Fruit fly (Drosophila melanogaster) whole organism, embryonic: ENCODE measurements around the gene CG43116.

Source experiments
- ATbp ChIP-seq: fragments of 200-800 bp; sonication (Bioruptor generic); optimal IDR thresholded peaks from 2 replicates; lab custom pipeline; 2017; ENCODE audit warnings: missing biosample characterization, mild to moderate bottlenecking, missing genetic modification characterization, missing genetic modification reagents
- Antp ChIP-seq: fragments of 200-800 bp; sonication (Bioruptor generic); optimal IDR thresholded peaks from 3 replicates; lab custom pipeline; 2016; ENCODE audit warnings: missing biosample characterization, missing genetic modification characterization
- Atf3 ChIP-seq: fragments of 200-800 bp; sonication (Bioruptor generic); optimal IDR thresholded peaks from 3 replicates; lab custom pipeline; 2016; ENCODE audit warnings: missing biosample characterization, missing genetic modification characterization
- CG1024 ChIP-seq: fragments of 200-800 bp; sonication (Bioruptor generic); IDR thresholded peaks from 2 replicates; pipeline ENCODE4 v1.3.6; 2022; ENCODE audit warnings: missing biosample characterization, missing genetic modification characterization
- CG11085 ChIP-seq: fragments of 200-800 bp; sonication (Bioruptor generic); IDR thresholded peaks from 2 replicates; pipeline ENCODE4 v1.3.6; 2022; ENCODE audit warnings: missing biosample characterization, missing genetic modification characterization
- CG11504 ChIP-seq: fragments of 200-800 bp; sonication (Bioruptor generic); optimal IDR thresholded peaks from 3 replicates; lab custom pipeline; 2019; ENCODE audit warnings: missing biosample characterization, mild to moderate bottlenecking, missing genetic modification characterization, moderate library complexity
- CG11723 ChIP-seq: fragments of 200-800 bp; sonication (Bioruptor generic); optimal IDR thresholded peaks from 2 replicates; lab custom pipeline; 2017; ENCODE audit warnings: missing biosample characterization, mild to moderate bottlenecking, missing genetic modification characterization
- CG12155 ChIP-seq: fragments of 200-800 bp; sonication (Bioruptor generic); optimal IDR thresholded peaks from 3 replicates; lab custom pipeline; 2016; ENCODE audit warnings: missing biosample characterization, missing genetic modification characterization
- CG15696 ChIP-seq: fragments of 200-800 bp; sonication (Bioruptor generic); optimal IDR thresholded peaks from 2 replicates; lab custom pipeline; 2019; ENCODE audit warnings: missing biosample characterization, mild to moderate bottlenecking, missing genetic modification characterization, moderate library complexity
- CG1602 ChIP-seq: fragments of 200-800 bp; sonication (Bioruptor generic); optimal IDR thresholded peaks from 3 replicates; lab custom pipeline; 2016; ENCODE audit warnings: missing biosample characterization, missing genetic modification characterization
- CG17385 ChIP-seq: fragments of 200-800 bp; sonication (Bioruptor generic); optimal IDR thresholded peaks from 3 replicates; lab custom pipeline; 2018; ENCODE audit warnings: missing biosample characterization, mild to moderate bottlenecking, missing genetic modification characterization
- CG17612 ChIP-seq: fragments of 200-800 bp; sonication (Bioruptor generic); IDR thresholded peaks from 2 replicates; pipeline ENCODE4 v1.3.6; 2022; ENCODE audit warnings: missing biosample characterization, missing genetic modification characterization
- CG3065 ChIP-seq: fragments of 200-800 bp; sonication (Bioruptor generic); optimal IDR thresholded peaks from 2 replicates; lab custom pipeline; 2016; ENCODE audit warnings: missing biosample characterization, missing genetic modification characterization
- CG3281 ChIP-seq: fragments of 200-800 bp; sonication (Bioruptor generic); optimal IDR thresholded peaks from 3 replicates; lab custom pipeline; 2017; ENCODE audit warnings: missing biosample characterization, mild to moderate bottlenecking, missing genetic modification characterization
- CG33213 ChIP-seq: fragments of 200-800 bp; sonication (Bioruptor generic); optimal IDR thresholded peaks from 3 replicates; lab custom pipeline; 2016; ENCODE audit warnings: missing biosample characterization, missing genetic modification characterization
- CG4282 ChIP-seq: fragments of 200-800 bp; sonication (Bioruptor generic); optimal IDR thresholded peaks from 2 replicates; lab custom pipeline; 2016; ENCODE audit warnings: missing biosample characterization, missing genetic modification characterization
- CG43689 ChIP-seq: fragments of 200-800 bp; sonication (Bioruptor generic); IDR thresholded peaks from 2 replicates; pipeline ENCODE4 v1.3.6; 2022; ENCODE audit warnings: missing biosample characterization, missing genetic modification characterization
- CG4404 ChIP-seq: fragments of 200-800 bp; sonication (Bioruptor generic); IDR thresholded peaks from 2 replicates; pipeline ENCODE4 v1.3.6; 2022; ENCODE audit warnings: missing biosample characterization, missing genetic modification characterization
- CG4424 ChIP-seq: fragments of 200-800 bp; sonication (Bioruptor generic); optimal IDR thresholded peaks from 3 replicates; lab custom pipeline; 2016; ENCODE audit warnings: missing biosample characterization, missing genetic modification characterization
- CG7928 ChIP-seq: fragments of 200-800 bp; sonication (Bioruptor generic); optimal IDR thresholded peaks from 2 replicates; lab custom pipeline; 2017; ENCODE audit warnings: missing biosample characterization, mild to moderate bottlenecking, missing genetic modification characterization
- CG7963 ChIP-seq: fragments of 200-800 bp; sonication (Bioruptor generic); IDR thresholded peaks from 3 replicates; pipeline ENCODE4 v1.3.6; 2022; ENCODE audit warnings: missing biosample characterization, missing genetic modification characterization; ENCODE audit not compliant: partially characterized antibody
- CG8388 ChIP-seq: fragments of 200-800 bp; sonication (Bioruptor generic); optimal IDR thresholded peaks from 2 replicates; lab custom pipeline; 2019; ENCODE audit warnings: missing biosample characterization, mild to moderate bottlenecking, missing genetic modification characterization, moderate library complexity
- CG9797 ChIP-seq: fragments of 200-800 bp; sonication (Bioruptor generic); optimal IDR thresholded peaks from 3 replicates; lab custom pipeline; 2018; ENCODE audit warnings: missing biosample characterization, mild to moderate bottlenecking, missing genetic modification characterization
- CG9932 ChIP-seq: fragments of 200-800 bp; sonication (Bioruptor generic); IDR thresholded peaks from 2 replicates; pipeline ENCODE4 v1.3.6; 2022; ENCODE audit warnings: missing biosample characterization, missing genetic modification characterization
- D ChIP-seq, 2 experiments: fragments of 200-800 bp in 1 of 2; fragments of >200 bp in 1 of 2; sonication (Bioruptor generic) in 1 of 2; optimal IDR thresholded peaks; 2 replicates in 1 of 2; 3 replicates in 1 of 2; lab custom pipeline; 2017; ENCODE audit warnings: mild to moderate bottlenecking in 1 of 2, missing biosample characterization in 1 of 2, missing genetic modification characterization in 1 of 2, missing genetic modification reagents in 1 of 2
- MTF-1 ChIP-seq: fragments of 200-800 bp; sonication (Bioruptor generic); optimal IDR thresholded peaks from 2 replicates; lab custom pipeline; 2018; ENCODE audit warnings: missing biosample characterization, mild to moderate bottlenecking, missing genetic modification characterization, borderline replicate concordance
- NK7.1 ChIP-seq: fragments of 200-800 bp; sonication (Bioruptor generic); optimal IDR thresholded peaks from 3 replicates; lab custom pipeline; 2016; ENCODE audit warnings: missing biosample characterization, missing genetic modification characterization
- Nf-YC ChIP-seq: fragments of 200-800 bp; optimal IDR thresholded peaks from 3 replicates; lab custom pipeline; 2019; ENCODE audit warnings: missing biosample characterization, mild to moderate bottlenecking, missing genetic modification characterization, moderate library complexity
- NfI ChIP-seq: fragments of 200-800 bp; sonication (Bioruptor generic); optimal IDR thresholded peaks from 3 replicates; lab custom pipeline; 2018; ENCODE audit warnings: missing biosample characterization, mild to moderate bottlenecking, missing genetic modification characterization, moderate library complexity
- amos ChIP-seq: fragments of 200-800 bp; sonication (Bioruptor generic); IDR thresholded peaks from 2 replicates; pipeline ENCODE4 v1.3.6; 2022; ENCODE audit warnings: missing biosample characterization, missing genetic modification characterization; ENCODE audit not compliant: partially characterized antibody
- ato ChIP-seq: fragments of 200-800 bp; sonication (Bioruptor generic); IDR thresholded peaks from 2 replicates; pipeline ENCODE4 v1.3.6; 2022; ENCODE audit warnings: missing biosample characterization, missing genetic modification characterization; ENCODE audit not compliant: partially characterized antibody
- chn ChIP-seq: fragments of 200-800 bp; sonication (Bioruptor generic); optimal IDR thresholded peaks from 2 replicates; lab custom pipeline; 2016; ENCODE audit warnings: missing biosample characterization, missing genetic modification characterization
- crol ChIP-seq: fragments of 200-800 bp; sonication (Bioruptor generic); IDR thresholded peaks from 2 replicates; pipeline ENCODE4 v1.3.6; 2022; ENCODE audit warnings: missing biosample characterization, missing genetic modification characterization
- dm ChIP-seq: fragments of 200-800 bp; sonication (Bioruptor generic); optimal IDR thresholded peaks from 3 replicates; lab custom pipeline; 2016; ENCODE audit warnings: missing biosample characterization, missing genetic modification characterization
- exex ChIP-seq: fragments of 200-800 bp; sonication (Bioruptor generic); optimal IDR thresholded peaks from 4 replicates; lab custom pipeline; 2018; ENCODE audit warnings: missing biosample characterization, mild to moderate bottlenecking, missing genetic modification characterization, moderate library complexity
- eyg ChIP-seq: fragments of 200-800 bp; sonication (Bioruptor generic); optimal IDR thresholded peaks from 3 replicates; lab custom pipeline; 2016; ENCODE audit warnings: missing biosample characterization, missing genetic modification characterization
- gfzf ChIP-seq: fragments of 200-800 bp; sonication (Bioruptor generic); optimal IDR thresholded peaks from 2 replicates; lab custom pipeline; 2016; ENCODE audit warnings: missing biosample characterization, mild to moderate bottlenecking, missing genetic modification characterization, moderate library complexity
- jigr1 ChIP-seq: fragments of 200-800 bp; sonication (Bioruptor generic); IDR thresholded peaks from 3 replicates; pipeline ENCODE4 v1.3.6; 2022; ENCODE audit warnings: missing biosample characterization, missing genetic modification characterization
- nom ChIP-seq: fragments of 200-800 bp; sonication (Bioruptor generic); optimal IDR thresholded peaks from 2 replicates; lab custom pipeline; 2017; ENCODE audit warnings: missing biosample characterization, missing genetic modification characterization, mild to moderate bottlenecking, moderate library complexity, missing genetic modification reagents
- odd ChIP-seq: fragments of 200-800 bp; sonication (Bioruptor generic); optimal IDR thresholded peaks from 2 replicates; lab custom pipeline; 2017; ENCODE audit warnings: missing biosample characterization, mild to moderate bottlenecking, missing genetic modification characterization
- pho ChIP-seq: fragments of 200-800 bp; sonication (Bioruptor generic); optimal IDR thresholded peaks from 2 replicates; lab custom pipeline; 2016; ENCODE audit warnings: missing biosample characterization, missing genetic modification characterization
- pnt ChIP-seq: fragments of 200-800 bp; sonication (Bioruptor generic); optimal IDR thresholded peaks from 3 replicates; lab custom pipeline; 2016; ENCODE audit warnings: missing biosample characterization, missing genetic modification characterization
- pum ChIP-seq: fragments of 200-800 bp; sonication (Bioruptor generic); optimal IDR thresholded peaks from 2 replicates; lab custom pipeline; 2016; ENCODE audit warnings: missing biosample characterization, missing genetic modification characterization
- sisA ChIP-seq: fragments of 200-800 bp; sonication (Bioruptor generic); IDR thresholded peaks from 2 replicates; pipeline ENCODE4 v1.3.6; 2022; ENCODE audit warnings: missing biosample characterization, missing genetic modification characterization
- tio ChIP-seq: fragments of 200-800 bp; sonication (Bioruptor generic); optimal IDR thresholded peaks from 2 replicates; lab custom pipeline; 2017; ENCODE audit warnings: missing biosample characterization, missing genetic modification characterization, inconsistent platforms
- trh ChIP-seq: fragments of 200-800 bp; sonication (Bioruptor generic); optimal IDR thresholded peaks from 2 replicates; lab custom pipeline; 2016; ENCODE audit warnings: missing biosample characterization, missing genetic modification characterization
- wdn ChIP-seq: fragments of 200-800 bp; sonication (Bioruptor generic); IDR thresholded peaks from 2 replicates; pipeline ENCODE4 v1.3.6; 2022; ENCODE audit warnings: missing biosample characterization, missing genetic modification characterization
- zen ChIP-seq: fragments of 200-800 bp; sonication (Bioruptor generic); optimal IDR thresholded peaks from 3 replicates; lab custom pipeline; 2018; ENCODE audit warnings: missing biosample characterization, mild to moderate bottlenecking, missing genetic modification characterization, moderate library complexity
- zfh2 ChIP-seq: fragments of 200-800 bp; sonication (Bioruptor generic); optimal IDR thresholded peaks from 2 replicates; lab custom pipeline; 2016; ENCODE audit warnings: missing biosample characterization, missing genetic modification characterization

The CG43116 gene

DNA sequence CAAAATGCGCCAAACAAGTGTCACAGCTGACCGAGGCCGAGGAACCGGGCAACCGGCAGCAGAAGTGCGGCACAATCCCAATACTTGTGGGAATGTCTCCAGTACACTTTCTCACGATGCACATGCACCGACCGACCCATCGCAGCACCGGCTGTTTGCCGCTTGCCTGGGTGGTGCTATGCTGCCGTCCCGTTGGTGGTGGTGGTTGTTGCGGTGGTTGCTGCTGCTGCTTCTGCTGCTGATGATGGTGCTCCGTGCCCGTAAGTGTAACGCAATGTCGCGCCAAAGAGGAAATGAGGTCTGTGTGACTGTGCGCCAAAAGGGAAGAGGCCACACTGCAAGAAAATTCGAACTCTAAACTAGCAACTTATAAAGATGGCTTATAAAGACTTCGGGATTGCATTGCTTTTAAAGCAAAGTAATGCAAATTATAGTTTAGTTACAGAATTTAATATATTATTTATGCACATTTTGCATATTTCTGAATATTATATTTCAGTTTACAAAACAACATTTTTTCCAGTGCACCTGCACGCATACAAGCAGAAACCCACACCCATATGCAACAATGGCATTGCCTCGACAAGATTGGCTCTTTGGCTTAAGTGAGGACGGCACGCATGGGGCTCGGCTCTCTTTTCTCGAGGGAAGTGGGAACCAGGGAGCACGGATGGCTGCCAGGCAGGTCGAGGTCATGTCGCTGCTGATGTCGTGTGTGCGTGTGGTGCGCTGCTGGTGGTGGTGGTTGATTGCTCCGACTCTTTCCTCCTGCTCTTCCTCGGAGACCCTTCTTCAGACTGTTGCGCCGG is at the start of gene CG43116:
Gene CG43116 (minus strand): TSS at position 800 of the 809 bp plus-strand sequence.
- peak; percentile 90 for TF ChIP-seq chn
- peak; percentile 96 for TF ChIP-seq CG4404 (GFP tag; lab: Robert Waterston, UW)
- TF ChIP-seq trh (GFP tag; lab: Kevin White, UChicago), result peak; percentile 59
- peak; percentile 62 for TF ChIP-seq pnt
- peak; percentile 48 for TF ChIP-seq NK7.1 (GFP tag; lab: Kevin White, UChicago)
- TF ChIP-seq CG15696, result peak; percentile 99
- TF ChIP-seq pho (GFP tag; lab: Kevin White, UChicago), result peak; percentile 27
- peak; percentile 37; the same call in 1 of the 2 replicates for TF ChIP-seq CG43689 (GFP tag; lab: Robert Waterston, UW)
- TF ChIP-seq CG17612, result no peak
- TF ChIP-seq CG9797 (GFP tag; lab: Kevin White, UChicago), result no peak
- no peak for TF ChIP-seq eyg (GFP tag; lab: Kevin White, UChicago)
- TF ChIP-seq zen (tag; lab: Kevin White, UChicago), result peak; percentile 96
- no peak for TF ChIP-seq NfI (GFP tag; lab: Kevin White, UChicago)
- peak; percentile 73 for TF ChIP-seq crol (GFP tag; lab: Robert Waterston, UW)
- no peak for TF ChIP-seq CG9932 (GFP tag; lab: Robert Waterston, UW)
- no peak for TF ChIP-seq zfh2 (GFP tag; lab: Kevin White, UChicago)
- TF ChIP-seq gfzf (GFP tag; lab: Kevin White, UChicago), result no peak
- no peak for TF ChIP-seq CG7963
- no peak for TF ChIP-seq ato (GFP tag; lab: Robert Waterston, UW)
- no peak for TF ChIP-seq CG3281
- peak; percentile 74 for TF ChIP-seq MTF-1 (GFP tag; lab: Kevin White, UChicago)
- TF ChIP-seq Atf3 (GFP tag; lab: Kevin White, UChicago), result peak; percentile 73
- peak; percentile 78 for TF ChIP-seq CG17385
- no peak for TF ChIP-seq CG7928
- peak; percentile 69 for TF ChIP-seq CG12155 (GFP tag; lab: Kevin White, UChicago)
- peak; percentile 76 for TF ChIP-seq pum (GFP tag; lab: Kevin White, UChicago)
- TF ChIP-seq CG11723 (GFP tag; lab: Kevin White, UChicago), result no peak
- no peak for TF ChIP-seq D (optimal IDR thresholded peaks at IDR 0.05; lab: Kevin White, UChicago)
- TF ChIP-seq D (GFP tag; optimal IDR thresholded peaks at IDR 0.05; lab: Kevin White, UChicago), result peak; percentile 94
- peak; percentile 51 for TF ChIP-seq dm (GFP tag; lab: Kevin White, UChicago)
- no peak for TF ChIP-seq CG11504
- no peak for TF ChIP-seq wdn (GFP tag; lab: Robert Waterston, UW)
- no peak for TF ChIP-seq Antp
- no peak for TF ChIP-seq odd
- TF ChIP-seq tio, result peak; percentile 85
- TF ChIP-seq CG8388 (GFP tag; lab: Kevin White, UChicago), result peak; percentile 94
- TF ChIP-seq sisA, result peak; percentile 84
- peak; percentile 55; the same call in 1 of the 2 replicates for TF ChIP-seq CG11085
- TF ChIP-seq CG4282 (GFP tag; lab: Kevin White, UChicago), result no peak
- TF ChIP-seq CG1602, result peak; percentile 93
- no peak for TF ChIP-seq exex
- TF ChIP-seq CG1024 (GFP tag; lab: Robert Waterston, UW), result peak; percentile 64
- peak; percentile 84 for TF ChIP-seq CG3065 (GFP tag; lab: Kevin White, UChicago)
- TF ChIP-seq CG33213 (GFP tag; lab: Kevin White, UChicago), result no peak
- TF ChIP-seq ATbp, result peak; percentile 85
- no peak for TF ChIP-seq amos (GFP tag; lab: Robert Waterston, UW)
- TF ChIP-seq jigr1 (GFP tag; lab: Robert Waterston, UW), result 0 out of 3 replicates have a peak, but pooled peaks have one; percentile 14
- TF ChIP-seq nom (GFP tag; lab: Kevin White, UChicago), result peak; percentile 94
- no peak for TF ChIP-seq Nf-YC (tag; lab: Kevin White, UChicago)
- TF ChIP-seq CG4424 (GFP tag; lab: Kevin White, UChicago), result peak; percentile 88
